Worm (Caenorhabditis elegans) whole organism, early embryonic: Measurements from ENCODE around the gene rhy-1.

Experiments
- ama-1 ChIP-seq: fragments of 150-350 bp; optimal IDR thresholded peaks from 2 replicates; lab custom pipeline; 2014
- ceh-13 ChIP-seq: fragments of 200-800 bp; sonication (Bioruptor generic); optimal IDR thresholded peaks from 2 replicates; lab custom pipeline; 2018; ENCODE audit warnings: mild to moderate bottlenecking, missing genetic modification characterization, missing compliant biosample characterization
- ceh-36 ChIP-seq: sonication (generic microtip); optimal IDR thresholded peaks from 2 replicates; lab custom pipeline; 2016; ENCODE audit warnings: missing genetic modification characterization, inconsistent platforms, missing compliant biosample characterization
- flt-1 ChIP-seq: fragments of 200-800 bp; sonication (Bioruptor generic); IDR thresholded peaks from 2 replicates; pipeline ENCODE4 v1.3.6; 2022; ENCODE audit warnings: missing genetic modification characterization, missing compliant biosample characterization
- hmbx-1 ChIP-seq: sonication (generic microtip); optimal IDR thresholded peaks from 2 replicates; lab custom pipeline; 2016; ENCODE audit warnings: mild to moderate bottlenecking, missing genetic modification characterization, missing compliant biosample characterization
- hmg-4 ChIP-seq: fragments of 200-800 bp; sonication (Bioruptor generic); optimal IDR thresholded peaks from 2 replicates; lab custom pipeline; 2018; ENCODE audit warnings: mild to moderate bottlenecking, missing genetic modification characterization, missing compliant biosample characterization
- pes-1 ChIP-seq: fragments of 200-800 bp; sonication (Bioruptor generic); IDR thresholded peaks from 2 replicates; pipeline ENCODE4 v1.3.6; 2022; ENCODE audit warnings: missing genetic modification reagents, missing genetic modification characterization, missing compliant biosample characterization
- sea-1 ChIP-seq: fragments of 200-800 bp; sonication (Bioruptor generic); conservative IDR thresholded peaks from 2 replicates; pipeline ENCODE4 v1.3.6; 2022; ENCODE audit warnings: missing genetic modification characterization, missing compliant biosample characterization
- tbx-11 ChIP-seq: fragments of 200-800 bp; sonication (Bioruptor generic); IDR thresholded peaks from 2 replicates; pipeline ENCODE4 v1.3.6; 2022; ENCODE audit warnings: missing genetic modification characterization, missing compliant biosample characterization
- tbx-37 ChIP-seq: fragments of 200-800 bp; sonication (Bioruptor generic); conservative IDR thresholded peaks from 2 replicates; pipeline ENCODE4 v1.3.6; 2022; ENCODE audit warnings: missing genetic modification reagents, missing genetic modification characterization, missing compliant biosample characterization

ce11 chrII:9111471-9112016 lies 49.6 kb upstream of the rhy-1 start:
- TF ChIP-seq tbx-11 (GFP tag; lab: Robert Waterston, UW) = no peak
- TF ChIP-seq ama-1 (lab: Kevin White, UChicago) = no peak
- TF ChIP-seq ceh-36 (tag; lab: Kevin White, UChicago) = no peak
- no peak for TF ChIP-seq flt-1 (GFP tag; lab: Robert Waterston, UW)
- TF ChIP-seq sea-1 (GFP tag; lab: Robert Waterston, UW) = no peak
- TF ChIP-seq pes-1 (GFP tag; lab: Robert Waterston, UW) = no peak
- no peak for TF ChIP-seq tbx-37 (GFP tag; lab: Robert Waterston, UW)
- no peak for TF ChIP-seq hmbx-1 (tag; lab: Kevin White, UChicago)
- TF ChIP-seq hmg-4 (GFP tag; lab: Kevin White, UChicago) = no peak
- TF ChIP-seq ceh-13 (GFP tag; lab: Kevin White, UChicago) = no peak
